Worm (Caenorhabditis elegans) whole organism, L3 larva: ENCODE results near the gene T28B11.1.

Experiments
- ZK546.5 ChIP-seq: sonication (generic microtip); optimal IDR thresholded peaks from 2 replicates; lab custom pipeline; 2017; ENCODE audit warnings: missing biosample characterization, missing genetic modification characterization
- aly-2 ChIP-seq: fragments of 150-350 bp; optimal IDR thresholded peaks from 2 replicates; lab custom pipeline; 2014; ENCODE audit warnings: missing biosample characterization, missing genetic modification characterization
- ama-1 ChIP-seq: fragments of 150-350 bp; optimal IDR thresholded peaks from 2 replicates; lab custom pipeline; 2018
- ceh-16 ChIP-seq: sonication (generic microtip); optimal IDR thresholded peaks from 2 replicates; lab custom pipeline; 2017; ENCODE audit warnings: missing biosample characterization, missing genetic modification characterization
- ceh-28 ChIP-seq: fragments of 150-350 bp; optimal IDR thresholded peaks from 2 replicates; lab custom pipeline; 2014; ENCODE audit warnings: missing biosample characterization, missing genetic modification reagents, missing genetic modification characterization
- ceh-9 ChIP-seq: sonication (generic microtip); optimal IDR thresholded peaks from 2 replicates; lab custom pipeline; 2018; ENCODE audit warnings: missing biosample characterization, missing genetic modification characterization
- daf-12 ChIP-seq: fragments of 150-350 bp; optimal IDR thresholded peaks from 2 replicates; lab custom pipeline; 2014; ENCODE audit warnings: missing biosample characterization, missing genetic modification reagents, missing genetic modification characterization
- egl-27 ChIP-seq: sonication (generic microtip); optimal IDR thresholded peaks from 4 replicates; lab custom pipeline; 2017; ENCODE audit warnings: missing biosample characterization, missing genetic modification reagents, missing genetic modification characterization
- egl-5 ChIP-seq: fragments of 150-350 bp; optimal IDR thresholded peaks from 2 replicates; lab custom pipeline; 2017; ENCODE audit warnings: missing biosample characterization, missing genetic modification reagents, missing genetic modification characterization, inconsistent platforms
- elt-1 ChIP-seq: fragments of 150-350 bp; optimal IDR thresholded peaks from 2 replicates; lab custom pipeline; 2014; ENCODE audit warnings: missing biosample characterization, missing genetic modification characterization
- elt-3 ChIP-seq, 3 experiments: fragments of 150-350 bp in 1 of 3; sonication (generic microtip) in 2 of 3; optimal IDR thresholded peaks; 2 replicates in 2 of 3; 4 replicates in 1 of 3; lab custom pipeline; 2014 to 2017; ENCODE audit warnings: missing biosample characterization in 3 of 3, missing genetic modification characterization in 3 of 3
- eor-1 ChIP-seq, 2 experiments: fragments of 150-350 bp; optimal IDR thresholded peaks; 2 replicates each; lab custom pipeline; 2014 to 2018; ENCODE audit warnings: missing biosample characterization in 2 of 2, missing genetic modification characterization in 2 of 2
- fkh-10 ChIP-seq: sonication (generic microtip); optimal IDR thresholded peaks from 2 replicates; lab custom pipeline; 2017; ENCODE audit warnings: missing biosample characterization, missing genetic modification reagents, missing genetic modification characterization
- fos-1 ChIP-seq: fragments of 150-350 bp; optimal IDR thresholded peaks from 2 replicates; lab custom pipeline; 2014; ENCODE audit warnings: missing biosample characterization, missing genetic modification characterization
- hmg-11 ChIP-seq: sonication (generic microtip); optimal IDR thresholded peaks from 2 replicates; lab custom pipeline; 2016; ENCODE audit warnings: missing genetic modification characterization, missing compliant biosample characterization
- jun-1 ChIP-seq: fragments of 150-350 bp; optimal IDR thresholded peaks from 2 replicates; lab custom pipeline; 2014; ENCODE audit warnings: missing biosample characterization, missing genetic modification reagents, missing genetic modification characterization
- lin-39 ChIP-seq: fragments of 150-350 bp; optimal IDR thresholded peaks from 2 replicates; lab custom pipeline; 2018; ENCODE audit warnings: missing biosample characterization, missing genetic modification reagents, missing genetic modification characterization
- lsy-12 ChIP-seq: sonication (generic microtip); optimal IDR thresholded peaks from 2 replicates; lab custom pipeline; 2016; ENCODE audit warnings: mild to moderate bottlenecking, missing genetic modification characterization, missing compliant biosample characterization
- mdl-1 ChIP-seq: fragments of 150-350 bp; optimal IDR thresholded peaks from 2 replicates; lab custom pipeline; 2014; ENCODE audit warnings: missing biosample characterization, missing genetic modification characterization
- nfya-1 ChIP-seq: sonication (generic microtip); optimal IDR thresholded peaks from 2 replicates; lab custom pipeline; 2017; ENCODE audit warnings: missing genetic modification characterization, mild to moderate bottlenecking, missing compliant biosample characterization, antibody characterized with exemption, moderate library complexity; ENCODE audit not compliant: insufficient read depth
- nhr-11 ChIP-seq: fragments of 150-350 bp; optimal IDR thresholded peaks from 2 replicates; lab custom pipeline; 2014; ENCODE audit warnings: missing biosample characterization, missing genetic modification characterization
- nhr-12 ChIP-seq: fragments of 150-350 bp; optimal IDR thresholded peaks from 2 replicates; lab custom pipeline; 2014; ENCODE audit warnings: missing biosample characterization, missing genetic modification characterization
- nhr-23 ChIP-seq: fragments of 150-350 bp; optimal IDR thresholded peaks from 2 replicates; lab custom pipeline; 2014; ENCODE audit warnings: missing biosample characterization, missing genetic modification reagents, missing genetic modification characterization
- nhr-237 ChIP-seq: fragments of 150-350 bp; optimal IDR thresholded peaks from 2 replicates; lab custom pipeline; 2014; ENCODE audit warnings: missing biosample characterization, missing genetic modification characterization
- nhr-25 ChIP-seq: sonication (generic microtip); optimal IDR thresholded peaks from 2 replicates; lab custom pipeline; 2017; ENCODE audit warnings: missing biosample characterization, missing genetic modification characterization
- nhr-28 ChIP-seq: fragments of 150-350 bp; optimal IDR thresholded peaks from 2 replicates; lab custom pipeline; 2014; ENCODE audit warnings: missing biosample characterization, missing genetic modification characterization
- nhr-43 ChIP-seq: sonication (generic microtip); optimal IDR thresholded peaks from 2 replicates; lab custom pipeline; 2016; ENCODE audit warnings: mild to moderate bottlenecking, missing genetic modification characterization, missing compliant biosample characterization; ENCODE audit not compliant: poor library complexity, severe bottlenecking
- nhr-67 ChIP-seq: fragments of 150-350 bp; optimal IDR thresholded peaks from 2 replicates; lab custom pipeline; 2014; ENCODE audit warnings: missing biosample characterization, missing genetic modification characterization
- nhr-76 ChIP-seq: fragments of 150-350 bp; sonication (generic microtip); optimal IDR thresholded peaks from 5 replicates; lab custom pipeline; 2014; ENCODE audit warnings: missing biosample characterization, missing genetic modification characterization
- nhr-77 ChIP-seq: fragments of 150-350 bp; optimal IDR thresholded peaks from 2 replicates; lab custom pipeline; 2014; ENCODE audit warnings: missing biosample characterization, missing genetic modification characterization
- pha-4 ChIP-seq: fragments of 150-350 bp; optimal IDR thresholded peaks from 2 replicates; lab custom pipeline; 2014; ENCODE audit warnings: missing biosample characterization, missing genetic modification reagents, missing genetic modification characterization
- pqm-1 ChIP-seq: fragments of 150-350 bp; optimal IDR thresholded peaks from 2 replicates; lab custom pipeline; 2017; ENCODE audit warnings: missing biosample characterization, missing genetic modification characterization, inconsistent platforms
- sea-2 ChIP-seq: fragments of 150-350 bp; sonication (generic microtip); optimal IDR thresholded peaks from 4 replicates; lab custom pipeline; 2014; ENCODE audit warnings: missing biosample characterization, missing genetic modification reagents, missing genetic modification characterization
- skn-1 ChIP-seq: fragments of 150-350 bp; optimal IDR thresholded peaks from 2 replicates; lab custom pipeline; 2014; ENCODE audit warnings: missing biosample characterization, missing genetic modification characterization
- snpc-4 ChIP-seq: fragments of 150-350 bp; optimal IDR thresholded peaks from 2 replicates; lab custom pipeline; 2014; ENCODE audit warnings: missing biosample characterization, missing genetic modification characterization
- tbx-2 ChIP-seq: sonication (generic microtip); optimal IDR thresholded peaks from 2 replicates; lab custom pipeline; 2016; ENCODE audit warnings: mild to moderate bottlenecking, missing genetic modification characterization, missing compliant biosample characterization
- unc-39 ChIP-seq: sonication (generic microtip); optimal IDR thresholded peaks from 4 replicates; lab custom pipeline; 2017; ENCODE audit warnings: missing biosample characterization, missing genetic modification characterization
- unc-62 ChIP-seq: fragments of 150-350 bp; sonication (generic microtip); optimal IDR thresholded peaks from 4 replicates; lab custom pipeline; 2014; ENCODE audit warnings: missing biosample characterization, missing genetic modification reagents, missing genetic modification characterization
- zag-1 ChIP-seq: fragments of 150-350 bp; optimal IDR thresholded peaks from 2 replicates; lab custom pipeline; 2014; ENCODE audit warnings: missing biosample characterization, missing genetic modification characterization
- ztf-11 ChIP-seq: fragments of 150-350 bp; optimal IDR thresholded peaks from 2 replicates; lab custom pipeline; 2014; ENCODE audit warnings: missing biosample characterization, missing genetic modification characterization

T28B11.1 gene

ce11 chrV:10723583-10723982 lies 8.6 kb downstream of the T28B11.1 start:
- TF ChIP-seq egl-27 (tag; lab: Kevin White, UChicago) (no peak), nhr-237 (tag; lab: Kevin White, UChicago) (no peak), ztf-11 (tag; lab: Kevin White, UChicago) (no peak), snpc-4 (tag; lab: Kevin White, UChicago) (no peak)

- TF ChIP-seq pha-4 (tag; lab: Kevin White, UChicago) (peak; percentile 48), nfya-1 (tag; lab: Kevin White, UChicago) (peak; percentile 28), lin-39 (tag; lab: Kevin White, UChicago) (peak; percentile 42), jun-1 (tag; lab: Kevin White, UChicago) (no peak)
- TF ChIP-seq, all 47 proteins: peak for 3
Measured at ce11 chrV:10723181-10723580, 9.0 kb downstream of the T28B11.1 start.

ce11 chrV:10722595-10722994 lies 9.6 kb downstream of the T28B11.1 start:
- peak; percentile 51 for TF ChIP-seq nhr-25 (tag; lab: Kevin White, UChicago)
- no peak for TF ChIP-seq ceh-16 (tag; lab: Kevin White, UChicago)
- no peak for TF ChIP-seq daf-12 (tag; lab: Kevin White, UChicago)
- TF ChIP-seq egl-27 (tag; lab: Kevin White, UChicago): no peak
- no peak for TF ChIP-seq skn-1 (tag; lab: Kevin White, UChicago)
- no peak for TF ChIP-seq eor-1 (tag; optimal IDR thresholded peaks at IDR 0.05; lab: Kevin White, UChicago)
- no peak for TF ChIP-seq nhr-11 (tag; lab: Kevin White, UChicago)
- no peak for TF ChIP-seq fkh-10
- peak; percentile 5 for TF ChIP-seq hmg-11 (tag; lab: Kevin White, UChicago)
- no peak for TF ChIP-seq sea-2 (GFP tag; lab: Kevin White, UChicago)
- no peak for TF ChIP-seq tbx-2 (tag; lab: Kevin White, UChicago)
- TF ChIP-seq unc-62 (GFP tag; lab: Kevin White, UChicago): no peak
- no peak for TF ChIP-seq nhr-28 (tag; lab: Kevin White, UChicago)
- no peak for TF ChIP-seq ama-1 (lab: Kevin White, UChicago)
- no peak for TF ChIP-seq nhr-77
- TF ChIP-seq zag-1: no peak
- TF ChIP-seq nhr-43 (tag; lab: Kevin White, UChicago): peak; percentile 70
- peak; percentile 70 for TF ChIP-seq pha-4 (tag; lab: Kevin White, UChicago)
- no peak for TF ChIP-seq ceh-9 (tag; lab: Kevin White, UChicago)

- TF ChIP-seq lin-39 (tag; lab: Kevin White, UChicago) (peak; percentile 90), egl-27 (tag; lab: Kevin White, UChicago) (no peak), nhr-43 (tag; lab: Kevin White, UChicago) (peak; percentile 11), ceh-16 (tag; lab: Kevin White, UChicago) (no peak), nhr-67 (tag; lab: Kevin White, UChicago) (no peak), ceh-28 (tag; lab: Kevin White, UChicago) (no peak), mdl-1 (tag; lab: Kevin White, UChicago) (peak; percentile 27), ama-1 (lab: Kevin White, UChicago) (peak; percentile 66), elt-1 (tag; lab: Kevin White, UChicago) (no peak), egl-5 (peak; percentile 71), nfya-1 (tag; lab: Kevin White, UChicago) (peak; percentile 37), nhr-77 (no peak), nhr-23 (tag; lab: Kevin White, UChicago) (peak; percentile 73), nhr-25 (tag; lab: Kevin White, UChicago) (no peak)
Measured at ce11 chrV:10721912-10722426, 10.3 kb downstream of the T28B11.1 start.

ce11 chrV:10721304-10721703 lies 10.9 kb downstream of the T28B11.1 start:
- TF ChIP-seq elt-3 (tag; optimal IDR thresholded peaks at IDR 0.05; lab: Kevin White, UChicago): no peak
- TF ChIP-seq unc-39 (tag; lab: Kevin White, UChicago): no peak
- TF ChIP-seq pha-4 (tag; lab: Kevin White, UChicago): no peak
- no peak for TF ChIP-seq pqm-1
- no peak for TF ChIP-seq ceh-28 (tag; lab: Kevin White, UChicago)
- TF ChIP-seq ceh-16 (tag; lab: Kevin White, UChicago): no peak
- TF ChIP-seq fos-1 (tag; lab: Kevin White, UChicago): no peak
- TF ChIP-seq lsy-12 (tag; lab: Kevin White, UChicago): no peak
- no peak for TF ChIP-seq nhr-12 (tag; lab: Kevin White, UChicago)
- TF ChIP-seq elt-1 (tag; lab: Kevin White, UChicago): no peak
- no peak for TF ChIP-seq aly-2
- no peak for TF ChIP-seq zag-1
- TF ChIP-seq nhr-23 (tag; lab: Kevin White, UChicago): no peak
- TF ChIP-seq nhr-67 (tag; lab: Kevin White, UChicago): no peak
- no peak for TF ChIP-seq nhr-76 (tag; lab: Kevin White, UChicago)
- no peak for TF ChIP-seq mdl-1 (tag; lab: Kevin White, UChicago)
- TF ChIP-seq unc-62 (GFP tag; lab: Kevin White, UChicago): no peak
- no peak for TF ChIP-seq ZK546.5 (tag; lab: Kevin White, UChicago)
- TF ChIP-seq skn-1 (tag; lab: Kevin White, UChicago): no peak
- TF ChIP-seq ceh-9 (tag; lab: Kevin White, UChicago): no peak
- TF ChIP-seq, all 47 proteins: peak for 0
